Fruit fly (Drosophila melanogaster) whole organism, prepupa: ENCODE measurements around the gene CG33332.
A peak's percentile ranks its signal among the peaks of the same experiment; 100 is the strongest.

ENCODE experiments used
- Blimp-1 ChIP-seq: fragments of 200-800 bp; sonication (Bioruptor generic); optimal IDR thresholded peaks from 3 replicates; lab custom pipeline; 2017; ENCODE audit warnings: missing biosample characterization, missing genetic modification characterization, mild to moderate bottlenecking, moderate library complexity, missing genetic modification reagents
- CG10631 ChIP-seq: fragments of 200-800 bp; sonication (Bioruptor generic); optimal IDR thresholded peaks from 2 replicates; lab custom pipeline; 2016; ENCODE audit warnings: missing biosample characterization, missing genetic modification characterization
- CG10669 ChIP-seq: fragments of 200-800 bp; sonication (Bioruptor generic); optimal IDR thresholded peaks from 3 replicates; lab custom pipeline; 2018; ENCODE audit warnings: missing biosample characterization, mild to moderate bottlenecking, missing genetic modification characterization, moderate library complexity
- CG11294 ChIP-seq: fragments of 200-800 bp; sonication (Bioruptor generic); IDR thresholded peaks from 2 replicates; pipeline ENCODE4 v1.3.6; 2022; ENCODE audit warnings: missing biosample characterization, missing genetic modification characterization
- CG11762 ChIP-seq: fragments of 200-800 bp; sonication (Bioruptor generic); optimal IDR thresholded peaks from 3 replicates; lab custom pipeline; 2016; ENCODE audit warnings: missing biosample characterization, missing genetic modification characterization; ENCODE audit not compliant: insufficient read depth
- CG15336 ChIP-seq: fragments of 200-800 bp; sonication (Bioruptor generic); IDR thresholded peaks from 2 replicates; pipeline ENCODE4 v1.3.6; 2022; ENCODE audit warnings: missing biosample characterization, missing genetic modification characterization
- CG1621 ChIP-seq: fragments of 200-800 bp; sonication (Bioruptor generic); optimal IDR thresholded peaks from 3 replicates; lab custom pipeline; 2018; ENCODE audit warnings: missing biosample characterization, mild to moderate bottlenecking, missing genetic modification characterization
- CG3032 ChIP-seq: fragments of 200-800 bp; optimal IDR thresholded peaks from 2 replicates; lab custom pipeline; 2019; ENCODE audit warnings: missing biosample characterization, mild to moderate bottlenecking, missing genetic modification characterization, moderate library complexity
- CG31627 ChIP-seq: fragments of 200-800 bp; sonication (Bioruptor generic); optimal IDR thresholded peaks from 3 replicates; lab custom pipeline; 2016; ENCODE audit warnings: missing biosample characterization, missing genetic modification characterization
- CG32006 ChIP-seq: fragments of 200-800 bp; sonication (Bioruptor generic); optimal IDR thresholded peaks from 3 replicates; lab custom pipeline; 2017; ENCODE audit warnings: missing biosample characterization, mild to moderate bottlenecking, missing genetic modification characterization
- CG34406 ChIP-seq: fragments of 200-800 bp; sonication (Bioruptor generic); optimal IDR thresholded peaks from 3 replicates; lab custom pipeline; 2016; ENCODE audit warnings: missing biosample characterization, missing genetic modification characterization
- CG6792 ChIP-seq: fragments of 200-800 bp; sonication (Bioruptor generic); optimal IDR thresholded peaks from 3 replicates; lab custom pipeline; 2016; ENCODE audit warnings: missing biosample characterization, missing genetic modification characterization
- CG6854 ChIP-seq: fragments of 200-800 bp; sonication (Bioruptor generic); optimal IDR thresholded peaks from 2 replicates; lab custom pipeline; 2017; ENCODE audit warnings: missing biosample characterization, mild to moderate bottlenecking, missing genetic modification characterization
- CG8119 ChIP-seq: fragments of 200-800 bp; sonication (Bioruptor generic); IDR thresholded peaks from 3 replicates; pipeline ENCODE4 v1.3.6; 2022; ENCODE audit warnings: missing biosample characterization, missing genetic modification characterization
- CG8319 ChIP-seq: fragments of 200-800 bp; sonication (Bioruptor generic); optimal IDR thresholded peaks from 3 replicates; lab custom pipeline; 2016; ENCODE audit warnings: missing biosample characterization, missing genetic modification characterization
- CG8632 ChIP-seq: fragments of 200-800 bp; sonication (Bioruptor generic); optimal IDR thresholded peaks from 3 replicates; lab custom pipeline; 2016; ENCODE audit warnings: missing biosample characterization, missing genetic modification characterization
- CG9139 ChIP-seq: fragments of 200-800 bp; sonication (Bioruptor generic); optimal IDR thresholded peaks from 3 replicates; lab custom pipeline; 2017; ENCODE audit warnings: missing biosample characterization, mild to moderate bottlenecking, missing genetic modification characterization
- Eip75B ChIP-seq: fragments of 200-800 bp; sonication (Bioruptor generic); optimal IDR thresholded peaks from 3 replicates; lab custom pipeline; 2016; ENCODE audit warnings: missing biosample characterization, missing genetic modification characterization
- Eip93F ChIP-seq: fragments of 200-800 bp; sonication (Bioruptor generic); optimal IDR thresholded peaks from 2 replicates; lab custom pipeline; 2016; ENCODE audit warnings: missing biosample characterization, mild to moderate bottlenecking, missing genetic modification characterization
- Ets21C ChIP-seq: fragments of 200-800 bp; sonication (Bioruptor generic); optimal IDR thresholded peaks from 3 replicates; lab custom pipeline; 2016; ENCODE audit warnings: missing biosample characterization, missing genetic modification characterization
- Ets96B ChIP-seq: fragments of 200-800 bp; optimal IDR thresholded peaks from 2 replicates; lab custom pipeline; 2019; ENCODE audit warnings: missing biosample characterization, mild to moderate bottlenecking, missing genetic modification characterization, moderate library complexity
- Gug ChIP-seq: fragments of 200-800 bp; sonication (Bioruptor generic); IDR thresholded peaks from 2 replicates; pipeline ENCODE4 v1.3.6; 2022; ENCODE audit warnings: missing biosample characterization, missing genetic modification characterization
- Hr38 ChIP-seq: sonication (Bioruptor generic); optimal IDR thresholded peaks from 2 replicates; lab custom pipeline; 2016; ENCODE audit warnings: missing biosample characterization, missing genetic modification characterization
- Hr39 ChIP-seq: fragments of 200-800 bp; sonication (Bioruptor generic); optimal IDR thresholded peaks from 2 replicates; lab custom pipeline; 2016; ENCODE audit warnings: missing biosample characterization, missing genetic modification characterization
- Hr4 ChIP-seq: fragments of 200-800 bp; sonication (Bioruptor generic); optimal IDR thresholded peaks from 3 replicates; lab custom pipeline; 2016; ENCODE audit warnings: missing biosample characterization, missing genetic modification characterization
- Lpt ChIP-seq: fragments of 200-800 bp; sonication (Bioruptor generic); optimal IDR thresholded peaks from 3 replicates; lab custom pipeline; 2016; ENCODE audit warnings: missing biosample characterization, missing genetic modification characterization
- Met ChIP-seq: fragments of 200-800 bp; sonication (Bioruptor generic); optimal IDR thresholded peaks from 3 replicates; lab custom pipeline; 2016; ENCODE audit warnings: missing biosample characterization, missing genetic modification characterization
- OdsH ChIP-seq: fragments of 200-800 bp; sonication (Bioruptor generic); optimal IDR thresholded peaks from 3 replicates; lab custom pipeline; 2016; ENCODE audit warnings: missing biosample characterization, missing genetic modification characterization
- Smox ChIP-seq: fragments of 200-800 bp; sonication (Bioruptor generic); optimal IDR thresholded peaks from 3 replicates; lab custom pipeline; 2016; ENCODE audit warnings: missing biosample characterization, missing genetic modification characterization
- Sox102F ChIP-seq: fragments of 200-800 bp; sonication (Bioruptor generic); optimal IDR thresholded peaks from 2 replicates; lab custom pipeline; 2016; ENCODE audit warnings: missing biosample characterization, mild to moderate bottlenecking, missing genetic modification characterization
- Sox14 ChIP-seq: fragments of 200-800 bp; sonication (Bioruptor generic); optimal IDR thresholded peaks from 3 replicates; lab custom pipeline; 2016; ENCODE audit warnings: missing biosample characterization, missing genetic modification characterization
- Sox15 ChIP-seq: fragments of 200-800 bp; sonication (Bioruptor generic); optimal IDR thresholded peaks from 3 replicates; lab custom pipeline; 2016; ENCODE audit warnings: missing biosample characterization, missing genetic modification characterization
- cyc ChIP-seq: fragments of 200-800 bp; sonication (Bioruptor generic); optimal IDR thresholded peaks from 3 replicates; lab custom pipeline; 2016; ENCODE audit warnings: missing biosample characterization, missing genetic modification characterization
- dsx ChIP-seq: fragments of 200-800 bp; optimal IDR thresholded peaks from 3 replicates; lab custom pipeline; 2019; ENCODE audit warnings: missing biosample characterization, mild to moderate bottlenecking, missing genetic modification characterization, moderate library complexity; ENCODE audit not compliant: poor library complexity, severe bottlenecking
- eg ChIP-seq: fragments of 200-800 bp; sonication (Bioruptor generic); IDR thresholded peaks from 3 replicates; pipeline ENCODE4 v1.3.6; 2022; ENCODE audit warnings: missing biosample characterization, missing genetic modification characterization
- fd59A ChIP-seq: fragments of 200-800 bp; sonication (Bioruptor generic); optimal IDR thresholded peaks from 2 replicates; lab custom pipeline; 2017; ENCODE audit warnings: missing biosample characterization, mild to moderate bottlenecking, missing genetic modification characterization, missing genetic modification reagents
- fkh ChIP-seq: fragments of 200-800 bp; sonication (Bioruptor generic); optimal IDR thresholded peaks from 3 replicates; lab custom pipeline; 2017; ENCODE audit warnings: missing biosample characterization, mild to moderate bottlenecking, missing genetic modification characterization, moderate library complexity
- lz ChIP-seq: fragments of 200-800 bp; sonication (Bioruptor generic); optimal IDR thresholded peaks from 3 replicates; lab custom pipeline; 2016; ENCODE audit warnings: missing biosample characterization, missing genetic modification characterization
- pdm3 ChIP-seq: fragments of 200-800 bp; sonication (Bioruptor generic); optimal IDR thresholded peaks from 3 replicates; lab custom pipeline; 2016; ENCODE audit warnings: missing biosample characterization, missing genetic modification characterization
- salr ChIP-seq, 2 experiments: fragments of 200-800 bp; sonication (Bioruptor generic); optimal IDR thresholded peaks; 3 replicates each; lab custom pipeline; 2016 to 2018; ENCODE audit warnings: missing biosample characterization in 2 of 2, missing genetic modification characterization in 2 of 2, mild to moderate bottlenecking in 1 of 2
- spab ChIP-seq: fragments of 200-800 bp; sonication (Bioruptor generic); optimal IDR thresholded peaks from 2 replicates; lab custom pipeline; 2017; ENCODE audit warnings: missing biosample characterization, mild to moderate bottlenecking, missing genetic modification characterization, missing genetic modification reagents
- ss ChIP-seq, 2 experiments: fragments of 200-800 bp; sonication (Bioruptor generic); optimal IDR thresholded peaks; 2 replicates in 1 of 2; 3 replicates in 1 of 2; lab custom pipeline; 2017 to 2018; ENCODE audit warnings: mild to moderate bottlenecking in 2 of 2, missing biosample characterization in 2 of 2, missing genetic modification characterization in 2 of 2, moderate library complexity in 1 of 2
- svp ChIP-seq: fragments of 200-800 bp; sonication (Bioruptor generic); peaks from one replicate; lab custom pipeline; 2016; ENCODE audit warnings: missing biosample characterization, missing genetic modification characterization
- vri ChIP-seq: fragments of 200-800 bp; sonication (Bioruptor generic); optimal IDR thresholded peaks from 3 replicates; lab custom pipeline; 2016; ENCODE audit warnings: missing biosample characterization, mild to moderate bottlenecking, missing genetic modification characterization

The CG33332 gene

dm6 chr3R:14893791-14894782 is 7.8 kb downstream of the CG33332 start, which contains the start of gene Dph2 (continued):
- TF ChIP-seq CG31627 (GFP tag; lab: Kevin White, UChicago) (peak; percentile 72), Sox102F (GFP tag; lab: Kevin White, UChicago) (no peak), CG11762 (GFP tag; lab: Kevin White, UChicago) (peak; percentile 2), Hr39 (GFP tag; lab: Kevin White, UChicago) (peak; percentile 72), CG10631 (GFP tag; lab: Kevin White, UChicago) (no peak), Eip93F (GFP tag; lab: Kevin White, UChicago) (no peak), CG9139 (GFP tag; lab: Kevin White, UChicago) (no peak), CG8632 (GFP tag; lab: Kevin White, UChicago) (peak; percentile 14)

DNA sequence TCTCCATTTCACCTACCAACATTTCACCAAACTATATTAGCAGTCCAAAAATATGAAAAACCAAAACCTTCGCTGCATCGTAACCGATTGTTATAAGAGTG is 8.4 kb downstream of the CG33332 start, which contains the start of gene CG14860:
Gene CG14860 (plus strand): TSS at position 2 of the 101 bp plus-strand sequence.
- TF ChIP-seq CG1621 (tag; lab: Kevin White, UChicago) (no peak), Ets21C (GFP tag; lab: Kevin White, UChicago) (no peak)
- TF ChIP-seq, all 60 proteins: peak for 0

dm6 chr3R:14898280-14898756 is 12.1 kb downstream of the CG33332 start, which contains the start of the genes Nup93-2 and CG3817:
TSS of gene Nup93-2 (minus strand) at chr3R:14898372.
TSS of gene CG3817 (plus strand) at chr3R:14898739.
- no peak for TF ChIP-seq salr (GFP tag; optimal IDR thresholded peaks at IDR 0.05; lab: Kevin White, UChicago)
- TF ChIP-seq Smox = no peak
- TF ChIP-seq Eip75B = peak; percentile 45
- TF ChIP-seq Gug = no peak
- TF ChIP-seq svp = no peak
- TF ChIP-seq Blimp-1 = no peak
- TF ChIP-seq Sox14 (GFP tag; lab: Kevin White, UChicago) = peak; percentile 23
- TF ChIP-seq spab (GFP tag; lab: Kevin White, UChicago) = no peak
- no peak for TF ChIP-seq OdsH (GFP tag; lab: Kevin White, UChicago)
- TF ChIP-seq CG6854 = no peak
- TF ChIP-seq Met = no peak
- TF ChIP-seq cyc (GFP tag; lab: Kevin White, UChicago) = peak; percentile 40
- peak; percentile 78 for TF ChIP-seq CG3032 (tag; lab: Kevin White, UChicago)
- peak; percentile 48 for TF ChIP-seq Sox15 (GFP tag; lab: Kevin White, UChicago)
- TF ChIP-seq vri (GFP tag; lab: Kevin White, UChicago) = no peak
- TF ChIP-seq CG34406 (GFP tag; lab: Kevin White, UChicago) = peak; percentile 61
- peak; percentile 29 for TF ChIP-seq Ets21C (GFP tag; lab: Kevin White, UChicago)
- peak; percentile 48 for TF ChIP-seq CG8319 (GFP tag; lab: Kevin White, UChicago)
- TF ChIP-seq Ets96B (tag; lab: Kevin White, UChicago) = peak; percentile 69
- TF ChIP-seq ss (GFP tag; optimal IDR thresholded peaks at IDR 0.05; lab: Kevin White, UChicago) = no peak
- peak; percentile 24 for TF ChIP-seq CG1621 (tag; lab: Kevin White, UChicago)
- TF ChIP-seq Eip93F (GFP tag; lab: Kevin White, UChicago) = no peak
- no peak for TF ChIP-seq Hr4
- TF ChIP-seq lz (GFP tag; lab: Kevin White, UChicago) = peak; percentile 72
- TF ChIP-seq fkh (GFP tag; lab: Kevin White, UChicago) = no peak
- peak; percentile 59 for TF ChIP-seq CG32006
- TF ChIP-seq Lpt (GFP tag; lab: Kevin White, UChicago) = no peak
- peak; percentile 65 for TF ChIP-seq CG6792 (GFP tag; lab: Kevin White, UChicago)
- peak; percentile 37 for TF ChIP-seq CG31627 (GFP tag; lab: Kevin White, UChicago)
- no peak for TF ChIP-seq Hr38 (GFP tag; lab: Kevin White, UChicago)
- no peak for TF ChIP-seq CG10669 (GFP tag; lab: Kevin White, UChicago)
- TF ChIP-seq CG10631 (GFP tag; lab: Kevin White, UChicago) = no peak
- no peak for TF ChIP-seq Sox102F (GFP tag; lab: Kevin White, UChicago)
- no peak for TF ChIP-seq pdm3 (GFP tag; lab: Kevin White, UChicago)
- no peak for TF ChIP-seq fd59A (GFP tag; lab: Kevin White, UChicago)
- TF ChIP-seq dsx (GFP tag; lab: Kevin White, UChicago) = peak; percentile 64
- TF ChIP-seq CG9139 (GFP tag; lab: Kevin White, UChicago) = no peak
- TF ChIP-seq CG11294 = 0 out of 2 replicates have a peak, but pooled peaks have one; percentile 33
- TF ChIP-seq CG15336 (GFP tag; lab: Robert Waterston, UW) = peak; percentile 26; the same call in 1 of the 2 replicates
- TF ChIP-seq eg (GFP tag; lab: Robert Waterston, UW) = peak; percentile 67; the same call in 1 of the 3 replicates
- TF ChIP-seq CG8632 (GFP tag; lab: Kevin White, UChicago) = peak; percentile 67
- no peak for TF ChIP-seq CG8119
